Fruit fly (Drosophila melanogaster): Measurements from ENCODE around the gene Ctps.

DNA sequence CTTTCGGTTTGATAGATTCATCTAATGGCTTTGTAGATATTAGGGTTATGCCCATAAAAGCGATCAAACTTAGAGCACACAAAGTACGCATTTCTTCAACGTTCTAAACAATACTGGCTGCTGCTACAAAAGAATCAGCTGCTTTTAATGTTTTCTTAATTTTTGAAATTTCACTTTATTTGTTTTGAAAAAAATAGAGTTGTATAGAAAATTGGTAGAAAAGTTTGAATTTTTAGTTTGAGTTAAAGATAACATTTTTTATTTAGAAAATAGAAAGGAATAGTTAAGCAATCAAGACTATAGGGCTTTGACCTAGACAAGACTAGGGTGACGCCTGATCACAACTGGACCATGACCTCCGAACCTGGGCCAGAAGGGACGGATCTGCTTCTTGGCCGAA lies 47.6 kb upstream of the Ctps start, which contains the start of gene CG18581:
- no peak for TF ChIP-seq row (GFP tag; IDR thresholded peaks at IDR 0.05)
- TF ChIP-seq D (optimal IDR thresholded peaks at IDR 0.05): no peak
- no peak for TF ChIP-seq D (GFP tag; optimal IDR thresholded peaks at IDR 0.05)
- no peak for TF ChIP-seq CG9932 (GFP tag; IDR thresholded peaks at IDR 0.05)
- no peak for TF ChIP-seq kah (GFP tag; optimal IDR thresholded peaks at IDR 0.05)
- no peak for TF ChIP-seq h (optimal IDR thresholded peaks at IDR 0.05)
- no peak for TF ChIP-seq CG10267 (tag; optimal IDR thresholded peaks at IDR 0.05)
- TF ChIP-seq CG18262 (tag; optimal IDR thresholded peaks at IDR 0.05): no peak
- no peak for TF ChIP-seq toy (GFP tag; IDR thresholded peaks at IDR 0.05)

Measured in whole organism, embryonic.